Fruit fly (Drosophila melanogaster): ENCODE results near the gene CG11837.
A peak's percentile ranks its signal among the peaks of the same experiment; 100 is the strongest.

The CG11837 gene

DNA sequence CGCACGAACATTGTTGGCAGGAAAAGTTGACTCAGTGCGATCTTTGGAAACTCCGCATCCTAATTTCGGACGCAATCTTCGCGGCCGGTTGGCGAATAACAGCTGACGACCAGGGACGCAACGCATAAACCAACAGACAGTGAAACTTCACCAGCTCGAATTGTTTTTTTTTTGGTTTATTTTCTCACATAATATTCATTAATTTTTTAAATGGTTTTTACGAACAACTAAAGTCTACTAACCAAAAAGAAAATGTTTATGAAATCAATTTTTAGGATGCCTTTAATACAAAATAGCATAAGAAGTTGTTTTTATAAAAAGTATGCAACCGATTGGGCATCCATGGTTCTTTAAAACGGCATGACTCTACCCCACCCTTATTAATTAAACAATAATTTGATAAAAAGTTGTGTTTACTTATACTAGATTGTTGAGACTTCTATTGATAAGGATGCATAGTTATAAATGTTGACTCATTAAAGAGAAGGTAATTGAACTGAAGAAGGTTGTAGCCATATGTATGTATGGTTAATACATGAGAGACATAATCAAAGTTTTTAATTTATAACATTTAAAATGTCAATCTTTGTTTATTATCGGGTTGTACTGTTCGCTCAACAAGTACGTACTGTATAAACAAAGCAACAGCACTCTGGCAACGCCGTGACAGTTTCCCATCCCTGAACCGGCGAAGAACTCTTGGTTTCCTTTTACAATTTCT is 15.2 kb upstream of the CG11837 start, which contains the start of the genes beta4GalNAcTB and Cpsf100 (continued):
- TF ChIP-seq dysf (GFP tag; IDR thresholded peaks at IDR 0.05), result peak; percentile 79
- no peak for TF ChIP-seq CG10321 (GFP tag; IDR thresholded peaks at IDR 0.05)
- TF ChIP-seq peb (GFP tag; IDR thresholded peaks at IDR 0.05), result 0 out of 2 replicates have a peak, but pooled peaks have one; percentile 30
- peak; percentile 70 for TF ChIP-seq CG15269 (tag; optimal IDR thresholded peaks at IDR 0.05)
- TF ChIP-seq yki (optimal IDR thresholded peaks at IDR 0.05), result no peak
- peak; percentile 56 for TF ChIP-seq CG10267 (tag; optimal IDR thresholded peaks at IDR 0.05)
- TF ChIP-seq CG12155 (GFP tag; optimal IDR thresholded peaks at IDR 0.05), result peak; percentile 48
- no peak for TF ChIP-seq CG6791 (GFP tag; IDR thresholded peaks at IDR 0.05; ENCODE audit: partially characterized antibody)
- TF ChIP-seq Aef1 (GFP tag; IDR thresholded peaks at IDR 0.05), result peak; percentile 59
- no peak for TF ChIP-seq Hey (tag; optimal IDR thresholded peaks at IDR 0.05)
- TF ChIP-seq CG5953 (GFP tag; IDR thresholded peaks at IDR 0.05), result 0 out of 2 replicates have a peak, but pooled peaks have one; percentile 36
- no peak for TF ChIP-seq Lpt (GFP tag; optimal IDR thresholded peaks at IDR 0.05)
- TF ChIP-seq slbo (GFP tag; IDR thresholded peaks at IDR 0.05), result peak; percentile 87
- no peak for TF ChIP-seq bigmax (GFP tag; optimal IDR thresholded peaks at IDR 0.05)
- peak; percentile 84 for TF ChIP-seq ind (GFP tag; optimal IDR thresholded peaks at IDR 0.05)
- peak; percentile 72 for TF ChIP-seq CG1602 (GFP tag; optimal IDR thresholded peaks at IDR 0.05)
- TF ChIP-seq CG7745 (tag; optimal IDR thresholded peaks at IDR 0.05), result peak; percentile 56
- TF ChIP-seq CG4360 (GFP tag; IDR thresholded peaks at IDR 0.05), result no peak
- peak; percentile 17 for TF ChIP-seq Myb (GFP tag; optimal IDR thresholded peaks at IDR 0.05)
- no peak; the same call in 1 of the 2 replicates for TF ChIP-seq CG17612 (GFP tag; IDR thresholded peaks at IDR 0.05)
- TF ChIP-seq CG2678 (tag; optimal IDR thresholded peaks at IDR 0.05), result peak; percentile 83
- peak; percentile 66 for TF ChIP-seq CG12942 (GFP tag; optimal IDR thresholded peaks at IDR 0.05)
- TF ChIP-seq CG15073 (GFP tag; optimal IDR thresholded peaks at IDR 0.05), result peak; percentile 16
- TF ChIP-seq D19A (tag; optimal IDR thresholded peaks at IDR 0.05), result no peak
- TF ChIP-seq pum (GFP tag; optimal IDR thresholded peaks at IDR 0.05), result peak; percentile 65
- no peak for TF ChIP-seq CG7963 (GFP tag; IDR thresholded peaks at IDR 0.05; ENCODE audit: partially characterized antibody)
- peak; percentile 4 for TF ChIP-seq CG4617 (GFP tag; optimal IDR thresholded peaks at IDR 0.05; ENCODE audit: borderline replicate concordance)
- peak; percentile 59; the same call in 1 of the 3 replicates for TF ChIP-seq ken (GFP tag; IDR thresholded peaks at IDR 0.05)
- no peak for TF ChIP-seq Sry-β (GFP tag; optimal IDR thresholded peaks at IDR 0.05)
- TF ChIP-seq CG12219 (GFP tag; optimal IDR thresholded peaks at IDR 0.05), result no peak
- peak; percentile 74 for TF ChIP-seq CG18599 (GFP tag; optimal IDR thresholded peaks at IDR 0.05)
- TF ChIP-seq NFAT (GFP tag; IDR thresholded peaks at IDR 0.05), result peak; percentile 67
- TF ChIP-seq CG11456 (GFP tag; IDR thresholded peaks at IDR 0.05), result peak; percentile 68; the same call in 2 of the 3 replicates
- peak; percentile 42 to 57 for TF ChIP-seq Hr51 (GFP tag; optimal IDR thresholded peaks at IDR 0.05)
- TF ChIP-seq CG13123 (GFP tag; optimal IDR thresholded peaks at IDR 0.05), result peak; percentile 64
- TF ChIP-seq sima (GFP tag; optimal IDR thresholded peaks at IDR 0.05), result no peak
- TF ChIP-seq klu (GFP tag; IDR thresholded peaks at IDR 0.05), result peak; percentile 50
- peak; percentile 79 for TF ChIP-seq CG9932 (GFP tag; IDR thresholded peaks at IDR 0.05)
- peak; percentile 50 for TF ChIP-seq CG3407 (GFP tag; optimal IDR thresholded peaks at IDR 0.05)
- TF ChIP-seq Awh (GFP tag; IDR thresholded peaks at IDR 0.05), result no peak
- TF ChIP-seq Bgb (GFP tag; IDR thresholded peaks at IDR 0.05; ENCODE audit: partially characterized antibody), result no peak
- peak; percentile 41 for TF ChIP-seq CG14667 (GFP tag; IDR thresholded peaks at IDR 0.05)
- no peak for TF ChIP-seq fd64A (GFP tag; optimal IDR thresholded peaks at IDR 0.05)
- TF ChIP-seq Stat92E (GFP tag; optimal IDR thresholded peaks at IDR 0.05), result no peak
- TF ChIP-seq lbe (GFP tag; optimal IDR thresholded peaks at IDR 0.05), result no peak
- 0 out of 2 replicates have a peak, but pooled peaks have one; percentile 25 for TF ChIP-seq Poxn (GFP tag; IDR thresholded peaks at IDR 0.05)
- peak; percentile 29 for TF ChIP-seq maf-S (GFP tag; optimal IDR thresholded peaks at IDR 0.05)
- no peak for TF ChIP-seq hbn (GFP tag; IDR thresholded peaks at IDR 0.05; ENCODE audit: partially characterized antibody)
- peak; percentile 31 for TF ChIP-seq Bteb2 (GFP tag; optimal IDR thresholded peaks at IDR 0.05)
- peak; percentile 7 for TF ChIP-seq NC2α (GFP tag; optimal IDR thresholded peaks at IDR 0.05)

Data from whole organism, embryonic.